Worm (Caenorhabditis elegans): ENCODE measurements around the gene Y43C5A.7.

DNA sequence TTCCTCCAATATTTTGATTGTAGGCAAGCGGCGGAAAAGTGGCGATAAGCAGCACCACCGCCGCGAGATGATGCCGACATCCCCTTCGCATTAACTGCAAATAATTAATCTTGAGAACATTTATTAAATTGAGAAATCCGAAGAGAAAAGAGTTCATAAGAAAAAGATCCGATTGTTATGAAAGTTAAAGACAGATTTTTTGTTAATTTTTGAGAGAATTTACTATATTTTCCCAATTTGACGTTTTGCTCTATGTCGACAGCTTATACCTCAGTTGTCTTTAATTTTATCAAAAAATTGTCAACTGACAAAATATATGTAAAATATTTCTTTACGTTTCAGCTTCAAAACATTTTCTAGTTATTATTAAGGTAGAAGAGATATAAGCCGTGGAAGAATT, 25.1 kb downstream of the Y43C5A.7 start, which contains the start of gene R09E10.5:
- TF ChIP-seq unc-62 (GFP tag; optimal IDR thresholded peaks at IDR 0.05), result no peak
- no peak for TF ChIP-seq lin-13 (tag; optimal IDR thresholded peaks at IDR 0.05)
- no peak for TF ChIP-seq ham-2 (GFP tag; optimal IDR thresholded peaks at IDR 0.05)
- TF ChIP-seq lsy-2 (tag; optimal IDR thresholded peaks at IDR 0.05), result no peak
- no peak for TF ChIP-seq sptf-1 (tag; optimal IDR thresholded peaks at IDR 0.05)

Measured in whole organism, mixed stage, embryonic.